Fruit fly (Drosophila melanogaster): Measurements from ENCODE around the gene CG13358.

CG13358 gene

dm6 chrX:804821-805220, at the start of gene CG13358:
CG13358 (minus strand) TSS chrX:804921.
- TF ChIP-seq CTCF (optimal IDR thresholded peaks at IDR 0.05) (no peak), CG8478 (optimal IDR thresholded peaks at IDR 0.05) (no peak)

- TF ChIP-seq CG8478 (optimal IDR thresholded peaks at IDR 0.05) (no peak), CTCF (optimal IDR thresholded peaks at IDR 0.05) (no peak)
These were observed 42.3 kb upstream of the CG13358 start, which contains the start of gene CG3713 for dm6 chrX:847057-847456. CG3713 (minus strand) TSS chrX:847157.

- TF ChIP-seq CTCF (optimal IDR thresholded peaks at IDR 0.05) (no peak), CG8478 (optimal IDR thresholded peaks at IDR 0.05) (no peak)
These were observed 39.8 kb upstream of the CG13358 start, which contains the start of gene CG14635 for dm6 chrX:844523-844922. CG14635 (plus strand) TSS chrX:844823.

dm6 chrX:843489-843888, 38.8 kb upstream of the CG13358 start:
- TF ChIP-seq CG8478 (optimal IDR thresholded peaks at IDR 0.05) (no peak), CTCF (optimal IDR thresholded peaks at IDR 0.05) (peak; percentile 57 to 76)

- TF ChIP-seq CTCF (optimal IDR thresholded peaks at IDR 0.05) (no peak), CG8478 (optimal IDR thresholded peaks at IDR 0.05) (no peak)
These were observed 37.2 kb upstream of the CG13358 start for dm6 chrX:841941-842340.

dm6 chrX:841038-841437, 36.3 kb upstream of the CG13358 start:
- no peak for TF ChIP-seq CG8478 (optimal IDR thresholded peaks at IDR 0.05)
- TF ChIP-seq CTCF (optimal IDR thresholded peaks at IDR 0.05), result peak in 1 of 2 experiments; percentile 10

- TF ChIP-seq CG8478 (optimal IDR thresholded peaks at IDR 0.05) (no peak), CTCF (optimal IDR thresholded peaks at IDR 0.05) (no peak)
These were observed 33.3 kb upstream of the CG13358 start for dm6 chrX:838012-838411.

- TF ChIP-seq CG8478 (optimal IDR thresholded peaks at IDR 0.05), result no peak
- no peak for TF ChIP-seq CTCF (optimal IDR thresholded peaks at IDR 0.05)
These were observed 31.4 kb upstream of the CG13358 start for dm6 chrX:835965-836690.

dm6 chrX:824961-825360, 20.2 kb upstream of the CG13358 start:
- no peak for TF ChIP-seq CTCF (optimal IDR thresholded peaks at IDR 0.05)
- no peak for TF ChIP-seq CG8478 (optimal IDR thresholded peaks at IDR 0.05)

- no peak for TF ChIP-seq CTCF (optimal IDR thresholded peaks at IDR 0.05)
- no peak for TF ChIP-seq CG8478 (optimal IDR thresholded peaks at IDR 0.05)
These were observed 1.2 kb upstream of the CG13358 start, which contains the start of gene Sec22 for dm6 chrX:805907-806306. Sec22 (plus strand) TSS chrX:806076.

dm6 chrX:803370-803769, 1.4 kb downstream of the CG13358 start, which contains the start of gene CG13359:
CG13359 (minus strand) TSS chrX:803470.
- TF ChIP-seq CTCF (optimal IDR thresholded peaks at IDR 0.05) (no peak), CG8478 (optimal IDR thresholded peaks at IDR 0.05) (no peak)

- TF ChIP-seq CTCF (optimal IDR thresholded peaks at IDR 0.05) (no peak), CG8478 (optimal IDR thresholded peaks at IDR 0.05) (no peak)
These were observed 3.4 kb downstream of the CG13358 start, which contains the start of gene Rbf for dm6 chrX:801157-801872. Rbf (minus strand) TSS chrX:801479.

- TF ChIP-seq CTCF (optimal IDR thresholded peaks at IDR 0.05) (no peak), CG8478 (optimal IDR thresholded peaks at IDR 0.05) (no peak)
These were observed 8.2 kb downstream of the CG13358 start for dm6 chrX:796397-796989.

- TF ChIP-seq CG8478 (optimal IDR thresholded peaks at IDR 0.05), result no peak
- peak in 1 of 2 experiments; percentile 22 for TF ChIP-seq CTCF (optimal IDR thresholded peaks at IDR 0.05)
These were observed 11.8 kb downstream of the CG13358 start, which contains the start of gene CG16989 for dm6 chrX:792923-793322. CG16989 (plus strand) TSS chrX:793147.

- TF ChIP-seq CG8478 (optimal IDR thresholded peaks at IDR 0.05) (no peak), CTCF (optimal IDR thresholded peaks at IDR 0.05) (no peak)
These were observed 14.6 kb downstream of the CG13358 start, which contains the start of gene CG13360 for dm6 chrX:790039-790597. CG13360 (minus strand) TSS chrX:790089.

Data from S2 (cell line).